Worm (Caenorhabditis elegans) whole organism, late embryonic: ENCODE data around the gene bnc-1.

Experiments
- C08G9.2 ChIP-seq: sonication (generic microtip); optimal IDR thresholded peaks from 2 replicates; lab custom pipeline; 2016; ENCODE audit warnings: mild to moderate bottlenecking, missing genetic modification characterization, moderate library complexity, missing compliant biosample characterization
- F13H6.1 ChIP-seq: sonication (generic microtip); optimal IDR thresholded peaks from 2 replicates; lab custom pipeline; 2016; ENCODE audit warnings: missing genetic modification characterization, missing compliant biosample characterization
- K02D7.2 ChIP-seq: sonication (generic microtip); optimal IDR thresholded peaks from 2 replicates; lab custom pipeline; 2017; ENCODE audit warnings: mild to moderate bottlenecking, missing genetic modification characterization, missing compliant biosample characterization
- K09A11.1 ChIP-seq: sonication (generic microtip); optimal IDR thresholded peaks from 2 replicates; lab custom pipeline; 2017; ENCODE audit warnings: antibody characterized with exemption, mild to moderate bottlenecking, missing genetic modification characterization, missing compliant biosample characterization; ENCODE audit not compliant: insufficient read depth
- T23F11.4 ChIP-seq: fragments of 200-800 bp; sonication (Bioruptor generic); optimal IDR thresholded peaks from 2 replicates; lab custom pipeline; 2018; ENCODE audit warnings: mild to moderate bottlenecking, missing genetic modification characterization, missing compliant biosample characterization
- Y22D7AL.16 ChIP-seq: sonication (generic microtip); optimal IDR thresholded peaks from 2 replicates; lab custom pipeline; 2016; ENCODE audit warnings: missing genetic modification characterization, missing compliant biosample characterization
- ahr-1 ChIP-seq: sonication (generic microtip); optimal IDR thresholded peaks from 2 replicates; lab custom pipeline; 2016; ENCODE audit warnings: missing genetic modification characterization, missing compliant biosample characterization
- ama-1 ChIP-seq: fragments of 150-350 bp; optimal IDR thresholded peaks from 2 replicates; lab custom pipeline; 2014
- ceh-19 ChIP-seq: fragments of 200-800 bp; sonication (Bioruptor generic); optimal IDR thresholded peaks from 2 replicates; lab custom pipeline; 2018; ENCODE audit warnings: mild to moderate bottlenecking, missing genetic modification characterization, missing compliant biosample characterization
- ceh-24 ChIP-seq: sonication (generic microtip); optimal IDR thresholded peaks from 2 replicates; lab custom pipeline; 2016; ENCODE audit warnings: mild to moderate bottlenecking, missing genetic modification characterization, missing compliant biosample characterization
- ceh-31 ChIP-seq: sonication (generic microtip); optimal IDR thresholded peaks from 2 replicates; lab custom pipeline; 2016; ENCODE audit warnings: missing genetic modification characterization, missing compliant biosample characterization
- ceh-45 ChIP-seq: fragments of 200-800 bp; sonication (Bioruptor generic); IDR thresholded peaks from 2 replicates; pipeline ENCODE4 v1.3.6; 2022; ENCODE audit warnings: missing genetic modification reagents, missing genetic modification characterization, missing compliant biosample characterization
- ceh-9 ChIP-seq: sonication (generic microtip); optimal IDR thresholded peaks from 2 replicates; lab custom pipeline; 2016; ENCODE audit warnings: mild to moderate bottlenecking, missing genetic modification characterization, inconsistent platforms, missing compliant biosample characterization
- che-1 ChIP-seq: sonication (generic microtip); optimal IDR thresholded peaks from 2 replicates; lab custom pipeline; 2016; ENCODE audit warnings: mild to moderate bottlenecking, missing genetic modification characterization, missing compliant biosample characterization
- dmd-4 ChIP-seq: sonication (generic microtip); optimal IDR thresholded peaks from 2 replicates; lab custom pipeline; 2016; ENCODE audit warnings: borderline replicate concordance, missing genetic modification characterization, missing compliant biosample characterization
- dve-1 ChIP-seq: sonication (generic microtip); optimal IDR thresholded peaks from 2 replicates; lab custom pipeline; 2017; ENCODE audit warnings: antibody characterized with exemption, mild to moderate bottlenecking, missing genetic modification characterization, missing compliant biosample characterization
- elt-2 ChIP-seq: sonication (generic microtip); optimal IDR thresholded peaks from 2 replicates; lab custom pipeline; 2016; ENCODE audit warnings: missing genetic modification reagents, missing genetic modification characterization, missing compliant biosample characterization
- ets-4 ChIP-seq: sonication (generic microtip); optimal IDR thresholded peaks from 2 replicates; lab custom pipeline; 2016; ENCODE audit warnings: missing genetic modification characterization, missing compliant biosample characterization
- fax-1 ChIP-seq: sonication (generic microtip); optimal IDR thresholded peaks from 2 replicates; lab custom pipeline; 2016; ENCODE audit warnings: missing genotype, missing genetic modification characterization, missing compliant biosample characterization
- hlh-15 ChIP-seq: sonication (generic microtip); optimal IDR thresholded peaks from 2 replicates; lab custom pipeline; 2016; ENCODE audit warnings: missing genetic modification characterization, missing compliant biosample characterization
- hlh-30 ChIP-seq: sonication (generic microtip); optimal IDR thresholded peaks from 2 replicates; lab custom pipeline; 2017; ENCODE audit warnings: antibody characterized with exemption, missing genetic modification characterization, missing compliant biosample characterization; ENCODE audit not compliant: insufficient read depth
- hlh-8 ChIP-seq: sonication (generic microtip); optimal IDR thresholded peaks from 2 replicates; lab custom pipeline; 2016; ENCODE audit warnings: missing genotype, missing genetic modification characterization, missing compliant biosample characterization
- nfya-1 ChIP-seq: sonication (generic microtip); optimal IDR thresholded peaks from 2 replicates; lab custom pipeline; 2017; ENCODE audit warnings: missing genetic modification characterization, mild to moderate bottlenecking, missing compliant biosample characterization, antibody characterized with exemption, moderate library complexity
- nhr-11 ChIP-seq: fragments of 150-350 bp; optimal IDR thresholded peaks from 2 replicates; lab custom pipeline; 2014; ENCODE audit warnings: missing biosample characterization, missing genetic modification characterization
- npax-4 ChIP-seq: sonication (generic microtip); optimal IDR thresholded peaks from 2 replicates; lab custom pipeline; 2016; ENCODE audit warnings: missing genetic modification characterization, missing compliant biosample characterization
- odd-2 ChIP-seq: sonication (generic microtip); optimal IDR thresholded peaks from 2 replicates; lab custom pipeline; 2017; ENCODE audit warnings: antibody characterized with exemption, mild to moderate bottlenecking, missing genetic modification characterization, missing compliant biosample characterization
- pag-3 ChIP-seq: sonication (generic microtip); optimal IDR thresholded peaks from 2 replicates; lab custom pipeline; 2016; ENCODE audit warnings: missing compliant biosample characterization, missing genetic modification characterization, borderline replicate concordance
- pax-1 ChIP-seq: fragments of 150-350 bp; optimal IDR thresholded peaks from 2 replicates; lab custom pipeline; 2014; ENCODE audit warnings: missing biosample characterization, missing genetic modification characterization
- pha-2 ChIP-seq: sonication (generic microtip); optimal IDR thresholded peaks from 2 replicates; lab custom pipeline; 2017; ENCODE audit warnings: mild to moderate bottlenecking, missing genetic modification characterization, missing compliant biosample characterization
- pha-4 ChIP-seq: fragments of 150-350 bp; optimal IDR thresholded peaks from 2 replicates; lab custom pipeline; 2018; ENCODE audit warnings: missing biosample characterization, missing genetic modification reagents, missing genetic modification characterization
- rnt-1 ChIP-seq: sonication (generic microtip); optimal IDR thresholded peaks from 2 replicates; lab custom pipeline; 2016; ENCODE audit warnings: missing genetic modification characterization, missing compliant biosample characterization
- sdc-2 ChIP-seq: sonication (generic microtip); optimal IDR thresholded peaks from 2 replicates; lab custom pipeline; 2016; ENCODE audit warnings: missing genotype, missing genetic modification characterization, missing compliant biosample characterization
- sox-2 ChIP-seq: fragments of 200-800 bp; sonication (Bioruptor generic); IDR thresholded peaks from 2 replicates; pipeline ENCODE4 v1.3.6; 2022; ENCODE audit warnings: missing genetic modification reagents, missing genetic modification characterization, missing compliant biosample characterization
- sox-4 ChIP-seq: sonication (generic microtip); optimal IDR thresholded peaks from 2 replicates; lab custom pipeline; 2017; ENCODE audit warnings: mild to moderate bottlenecking, missing genetic modification characterization, inconsistent platforms, missing compliant biosample characterization
- tbx-7 ChIP-seq: sonication (generic microtip); optimal IDR thresholded peaks from 2 replicates; lab custom pipeline; 2016; ENCODE audit warnings: missing genotype, missing genetic modification characterization, missing compliant biosample characterization
- zip-5 ChIP-seq: sonication (generic microtip); optimal IDR thresholded peaks from 2 replicates; lab custom pipeline; 2016; ENCODE audit warnings: missing genetic modification characterization, missing compliant biosample characterization

Gene bnc-1

ce11 chrV:12296794-12297193 lies 19.9 kb upstream of the bnc-1 start:
- TF ChIP-seq rnt-1 (tag; lab: Kevin White, UChicago) (peak; percentile 14), ahr-1 (tag; lab: Kevin White, UChicago) (no peak)

- TF ChIP-seq sdc-2 (no peak), ama-1 (lab: Kevin White, UChicago) (no peak), ceh-19 (GFP tag; lab: Kevin White, UChicago) (no peak), F13H6.1 (no peak), hlh-8 (no peak), pha-2 (tag; lab: Kevin White, UChicago) (no peak), Y22D7AL.16 (no peak), nhr-11 (no peak), ets-4 (tag; lab: Kevin White, UChicago) (no peak), T23F11.4 (GFP tag; lab: Kevin White, UChicago) (no peak), odd-2 (tag; lab: Kevin White, UChicago) (no peak), sox-4 (tag; lab: Kevin White, UChicago) (no peak)
Measured at ce11 chrV:12296122-12296521, 19.3 kb upstream of the bnc-1 start.

ce11 chrV:12295520-12295919 lies 18.7 kb upstream of the bnc-1 start:
- TF ChIP-seq ahr-1 (tag; lab: Kevin White, UChicago) (no peak), ama-1 (lab: Kevin White, UChicago) (no peak), dmd-4 (tag; lab: Kevin White, UChicago) (no peak), pha-2 (tag; lab: Kevin White, UChicago) (no peak), ceh-9 (tag; lab: Kevin White, UChicago) (no peak), K02D7.2 (tag; lab: Kevin White, UChicago) (no peak), ceh-31 (tag; lab: Kevin White, UChicago) (no peak), pha-4 (tag; lab: Kevin White, UChicago) (no peak), hlh-30 (no peak), fax-1 (tag; lab: Kevin White, UChicago) (no peak), sdc-2 (no peak), hlh-15 (tag; lab: Kevin White, UChicago) (no peak), tbx-7 (tag; lab: Kevin White, UChicago) (no peak), sox-2 (GFP tag; lab: Robert Waterston, UW) (no peak), zip-5 (tag; lab: Kevin White, UChicago) (no peak), K09A11.1 (tag; lab: Kevin White, UChicago) (no peak), npax-4 (no peak), C08G9.2 (tag; lab: Kevin White, UChicago) (no peak)
- TF ChIP-seq, all 69 proteins: peak for 0

DNA sequence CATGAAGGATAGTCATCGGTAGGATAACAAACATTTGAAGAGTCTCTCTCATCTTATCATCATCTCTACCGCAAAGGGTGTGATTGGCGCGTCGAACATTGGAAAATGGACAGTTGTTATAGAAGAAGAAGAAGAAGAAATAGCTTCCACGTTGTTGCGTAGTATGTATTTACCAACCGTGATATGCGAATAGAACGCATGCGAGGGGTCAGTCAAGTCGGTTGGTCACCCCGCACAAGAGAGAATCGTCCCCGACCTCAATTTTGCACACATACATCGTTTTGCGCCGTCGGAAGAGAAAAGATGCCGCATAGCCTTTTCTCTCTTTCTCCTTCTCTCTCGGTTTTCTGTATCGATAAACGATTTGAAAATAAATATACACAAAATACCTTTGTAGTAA lies 18.2 kb upstream of the bnc-1 start:
- TF ChIP-seq C08G9.2 (tag; lab: Kevin White, UChicago): no peak
- TF ChIP-seq dve-1 (tag; lab: Kevin White, UChicago): no peak
- peak; percentile 12 for TF ChIP-seq nfya-1
- peak; percentile 15 for TF ChIP-seq elt-2 (tag; lab: Kevin White, UChicago)
- no peak for TF ChIP-seq pax-1 (tag; lab: Kevin White, UChicago)
- no peak for TF ChIP-seq npax-4
- no peak for TF ChIP-seq F13H6.1
- no peak for TF ChIP-seq dmd-4 (tag; lab: Kevin White, UChicago)
- no peak for TF ChIP-seq pag-3 (tag; lab: Kevin White, UChicago)
- TF ChIP-seq ceh-45 (GFP tag; lab: Robert Waterston, UW): no peak
- no peak for TF ChIP-seq che-1 (tag; lab: Kevin White, UChicago)

DNA sequence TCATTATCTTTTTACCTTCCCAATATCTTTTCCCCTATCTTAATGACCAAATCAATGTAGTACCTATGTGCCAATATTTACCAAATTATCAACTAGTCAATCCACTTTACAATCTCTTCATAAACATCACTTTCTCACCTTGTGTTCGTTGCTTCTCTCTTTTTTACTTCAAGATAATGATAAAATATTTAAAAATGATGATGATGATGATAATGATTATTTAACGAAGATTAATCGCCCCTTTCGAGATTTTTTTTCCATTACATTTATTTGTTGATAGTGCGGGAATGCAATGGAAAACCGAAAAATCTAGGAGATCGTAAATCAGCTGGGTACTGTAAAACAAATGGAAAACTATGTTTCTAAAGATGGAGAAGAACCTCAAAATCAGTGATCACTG lies 17.2 kb upstream of the bnc-1 start:
- TF ChIP-seq ceh-24 (tag; lab: Kevin White, UChicago) (no peak), elt-2 (tag; lab: Kevin White, UChicago) (peak; percentile 21)
- TF ChIP-seq, all 69 proteins: peak for 1
